Comparison of ENCODE assay signal across 1 fruit fly cellular context in the genomic region with DNA sequence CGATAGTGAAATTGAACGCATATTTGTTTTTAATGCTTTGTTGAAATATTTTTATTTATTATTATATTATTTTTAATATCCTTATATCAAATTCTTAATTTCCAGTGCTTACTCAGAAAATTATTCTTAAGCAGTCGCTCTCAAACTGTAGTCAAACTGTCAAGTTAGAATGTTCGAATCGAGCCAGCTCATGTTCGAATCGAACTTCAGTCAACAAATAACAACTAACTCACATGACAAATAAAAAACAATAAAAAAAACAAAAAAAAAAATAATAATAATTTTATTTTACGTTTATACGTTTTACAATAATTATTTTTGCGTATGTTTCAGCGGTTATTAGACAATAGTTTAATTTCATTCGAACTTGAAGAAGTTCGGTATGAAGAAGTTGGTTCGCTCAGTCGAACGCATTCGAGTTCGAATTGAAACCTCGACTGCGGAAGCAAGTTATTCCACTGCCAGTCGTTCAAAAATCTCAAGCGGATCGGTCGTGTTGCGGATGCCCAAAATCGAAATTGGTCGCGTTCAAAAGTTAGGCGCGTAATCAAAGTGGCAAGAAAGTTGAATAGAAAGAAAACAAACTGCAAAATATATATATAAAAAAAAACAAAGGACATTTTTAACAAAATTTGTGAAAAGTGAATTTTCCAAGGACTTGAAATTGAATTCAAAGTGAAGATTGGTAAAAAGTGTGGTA.
A peak's percentile ranks its signal among the peaks of the same experiment; 100 is the strongest.
TF ChIP-seq lines count a peak whose summit lies in the region.

A gene (plus strand): TSS at position 463 of the 700 bp plus-strand sequence.

TF ChIP-seq in whole organism, embryonic, 481 proteins besides CTCF, POLR2A, EP300 and RAD21 (continued from another document and continues in another):
- TF ChIP-seq psq (GFP tag; optimal IDR thresholded peaks at IDR 0.05; lab: Kevin White, UChicago) (no peak), Vsx1 (GFP tag; optimal IDR thresholded peaks at IDR 0.05; lab: Kevin White, UChicago) (no peak), CG7963 (GFP tag; IDR thresholded peaks at IDR 0.05; lab: Robert Waterston, UW; ENCODE audit: partially characterized antibody) (no peak), pfk (GFP tag; optimal IDR thresholded peaks at IDR 0.05; lab: Kevin White, UChicago) (no peak), Awh (GFP tag; IDR thresholded peaks at IDR 0.05; lab: Robert Waterston, UW) (no peak), Dbx (GFP tag; IDR thresholded peaks at IDR 0.05; lab: Robert Waterston, UW) (no peak), scrt (GFP tag; optimal IDR thresholded peaks at IDR 0.05; lab: Kevin White, UChicago) (no peak), dm (GFP tag; optimal IDR thresholded peaks at IDR 0.05; lab: Kevin White, UChicago) (no peak), CG15601 (tag; optimal IDR thresholded peaks at IDR 0.05; lab: Kevin White, UChicago) (peak; percentile 85), CG9609 (GFP tag; optimal IDR thresholded peaks at IDR 0.05; lab: Kevin White, UChicago) (no peak), CG10979 (tag; optimal IDR thresholded peaks at IDR 0.05; lab: Kevin White, UChicago) (no peak), inv (GFP tag; IDR thresholded peaks at IDR 0.05; lab: Robert Waterston, UW; ENCODE audit: partially characterized antibody) (no peak), hth (optimal IDR thresholded peaks at IDR 0.05; lab: Kevin White, UChicago) (no peak), cg (GFP tag; optimal IDR thresholded peaks at IDR 0.05; lab: Kevin White, UChicago) (no peak), CG6791 (GFP tag; IDR thresholded peaks at IDR 0.05; lab: Robert Waterston, UW; ENCODE audit: partially characterized antibody) (peak; percentile 11; the same call in 1 of the 3 replicates), CG4820 (GFP tag; optimal IDR thresholded peaks at IDR 0.05; lab: Kevin White, UChicago) (no peak), E2f1 (GFP tag; IDR thresholded peaks at IDR 0.05; lab: Robert Waterston, UW) (no peak), CG1233 (GFP tag; optimal IDR thresholded peaks at IDR 0.05; lab: Kevin White, UChicago) (no peak), tx (GFP tag; optimal IDR thresholded peaks at IDR 0.05; lab: Kevin White, UChicago) (no peak), CG12744 (GFP tag; optimal IDR thresholded peaks at IDR 0.05; lab: Kevin White, UChicago) (no peak), CG3163 (GFP tag; optimal IDR thresholded peaks at IDR 0.05; lab: Kevin White, UChicago) (no peak), br (optimal IDR thresholded peaks at IDR 0.05; lab: Kevin White, UChicago) (no peak), wor (GFP tag; IDR thresholded peaks at IDR 0.05; lab: Robert Waterston, UW) (no peak), maf-S (GFP tag; optimal IDR thresholded peaks at IDR 0.05; lab: Kevin White, UChicago) (no peak), sens-2 (GFP tag; IDR thresholded peaks at IDR 0.05; lab: Robert Waterston, UW) (no peak), CG5180 (GFP tag; optimal IDR thresholded peaks at IDR 0.05; lab: Kevin White, UChicago) (peak; percentile 98), Lim3 (GFP tag; IDR thresholded peaks at IDR 0.05; lab: Robert Waterston, UW) (no peak), eve (GFP tag; optimal IDR thresholded peaks at IDR 0.05; lab: Kevin White, UChicago) (peak in 1 of 2 experiments; percentile 1), twi (tag; optimal IDR thresholded peaks at IDR 0.05; lab: Kevin White, UChicago) (no peak), gsb (GFP tag; IDR thresholded peaks at IDR 0.05; lab: Robert Waterston, UW) (no peak), CG18599 (GFP tag; optimal IDR thresholded peaks at IDR 0.05; lab: Kevin White, UChicago) (no peak), Lhr (GFP tag; optimal IDR thresholded peaks at IDR 0.05; lab: Kevin White, UChicago) (no peak), CG15011 (GFP tag; optimal IDR thresholded peaks at IDR 0.05; lab: Kevin White, UChicago) (no peak), kni (GFP tag; optimal IDR thresholded peaks at IDR 0.05; lab: Kevin White, UChicago) (no peak), HmgD (GFP tag; optimal IDR thresholded peaks at IDR 0.05; lab: Kevin White, UChicago) (no peak), chm (GFP tag; IDR thresholded peaks at IDR 0.05; lab: Robert Waterston, UW) (peak; percentile 50; the same call in 1 of the 2 replicates), Pdp1 (GFP tag; optimal IDR thresholded peaks at IDR 0.05; lab: Kevin White, UChicago) (peak in 1 of 2 experiments; percentile 40), CG31365 (tag; optimal IDR thresholded peaks at IDR 0.05; lab: Kevin White, UChicago) (no peak), Gsc (GFP tag; IDR thresholded peaks at IDR 0.05; lab: Robert Waterston, UW) (no peak), CG5245 (GFP tag; optimal IDR thresholded peaks at IDR 0.05; lab: Kevin White, UChicago) (no peak), CG8388 (GFP tag; optimal IDR thresholded peaks at IDR 0.05; lab: Kevin White, UChicago) (no peak), caup (GFP tag; optimal IDR thresholded peaks at IDR 0.05; lab: Kevin White, UChicago; ENCODE audit: severe bottlenecking) (no peak), sens (GFP tag; lab: Kevin White, UChicago) (peak; percentile 73), tll (GFP tag; optimal IDR thresholded peaks at IDR 0.05; lab: Kevin White, UChicago) (no peak), CG11085 (GFP tag; IDR thresholded peaks at IDR 0.05; lab: Robert Waterston, UW) (no peak), pan (optimal IDR thresholded peaks at IDR 0.05; lab: Kevin White, UChicago) (no peak), pan (GFP tag; optimal IDR thresholded peaks at IDR 0.05 in 1 of 2, IDR thresholded peaks at IDR 0.05 in 1 of 2) (no peak), Atf6 (GFP tag; IDR thresholded peaks at IDR 0.05; lab: Robert Waterston, UW) (no peak; the same call in 1 of the 2 replicates), CG15073 (GFP tag; optimal IDR thresholded peaks at IDR 0.05; lab: Kevin White, UChicago) (no peak), dati (GFP tag; IDR thresholded peaks at IDR 0.05; lab: Robert Waterston, UW) (no peak), CG4328 (GFP tag; optimal IDR thresholded peaks at IDR 0.05; lab: Kevin White, UChicago) (no peak), CG30403 (GFP tag; optimal IDR thresholded peaks at IDR 0.05; lab: Kevin White, UChicago) (no peak), hb (GFP tag; IDR thresholded peaks at IDR 0.05; lab: Robert Waterston, UW; ENCODE audit: partially characterized antibody) (no peak), Dip3 (GFP tag; optimal IDR thresholded peaks at IDR 0.05; lab: Kevin White, UChicago) (no peak), CG6175 (GFP tag; IDR thresholded peaks at IDR 0.05; lab: Robert Waterston, UW) (no peak), ci (GFP tag; IDR thresholded peaks at IDR 0.05; lab: Robert Waterston, UW) (peak; percentile 59; the same call in 1 of the 3 replicates), CG14667 (GFP tag; IDR thresholded peaks at IDR 0.05; lab: Robert Waterston, UW) (no peak), CG14710 (tag; optimal IDR thresholded peaks at IDR 0.05; lab: Kevin White, UChicago) (no peak), kay (GFP tag; optimal IDR thresholded peaks at IDR 0.05; lab: Kevin White, UChicago) (no peak), lov (optimal IDR thresholded peaks at IDR 0.05; lab: Kevin White, UChicago) (no peak), lov (GFP tag; IDR thresholded peaks at IDR 0.05; lab: Robert Waterston, UW) (no peak), Elba2 (GFP tag; optimal IDR thresholded peaks at IDR 0.05; lab: Kevin White, UChicago) (no peak), CG11695 (GFP tag; IDR thresholded peaks at IDR 0.05; lab: Robert Waterston, UW) (0 out of 3 replicates have a peak, but pooled peaks have one; percentile 50), CG16813 (GFP tag; IDR thresholded peaks at IDR 0.05; lab: Robert Waterston, UW; ENCODE audit: partially characterized antibody) (no peak), CG18476 (GFP tag; optimal IDR thresholded peaks at IDR 0.05; lab: Kevin White, UChicago) (no peak), BtbVII (GFP tag; optimal IDR thresholded peaks at IDR 0.05; lab: Kevin White, UChicago) (no peak), pzg (GFP tag; optimal IDR thresholded peaks at IDR 0.05; lab: Kevin White, UChicago) (no peak), CG9727 (GFP tag; optimal IDR thresholded peaks at IDR 0.05; lab: Kevin White, UChicago) (no peak), B-H2 (GFP tag; optimal IDR thresholded peaks at IDR 0.05; lab: Kevin White, UChicago) (no peak), sisA (GFP tag; IDR thresholded peaks at IDR 0.05; lab: Robert Waterston, UW) (no peak), vfl (GFP tag; optimal IDR thresholded peaks at IDR 0.05; lab: Kevin White, UChicago) (no peak), HLHmδ (GFP tag; optimal IDR thresholded peaks at IDR 0.05; lab: Kevin White, UChicago) (peak; percentile 37), Kr (GFP tag; optimal IDR thresholded peaks at IDR 0.05; lab: Kevin White, UChicago) (no peak), Jarid2 (GFP tag; optimal IDR thresholded peaks at IDR 0.05; lab: Kevin White, UChicago) (peak; percentile 97), Side (GFP tag; optimal IDR thresholded peaks at IDR 0.05; lab: Kevin White, UChicago) (no peak), Adf1 (GFP tag; IDR thresholded peaks at IDR 0.05; lab: Robert Waterston, UW) (no peak; the same call in 1 of the 2 replicates), Antp (GFP tag; optimal IDR thresholded peaks at IDR 0.05; lab: Kevin White, UChicago) (no peak), CG8290 (GFP tag; optimal IDR thresholded peaks at IDR 0.05; lab: Kevin White, UChicago) (no peak), CG8290 (tag; optimal IDR thresholded peaks at IDR 0.05; lab: Kevin White, UChicago) (peak in 1 of 2 experiments; percentile 29), gcm (GFP tag; optimal IDR thresholded peaks at IDR 0.05; lab: Kevin White, UChicago) (no peak), Eip74EF (GFP tag; optimal IDR thresholded peaks at IDR 0.05; lab: Kevin White, UChicago) (peak in 1 of 2 experiments; percentile 23), CG10654 (GFP tag; optimal IDR thresholded peaks at IDR 0.05; lab: Kevin White, UChicago) (no peak), MTF-1 (GFP tag; optimal IDR thresholded peaks at IDR 0.05; lab: Kevin White, UChicago; ENCODE audit: borderline replicate concordance) (no peak), CG4617 (GFP tag; optimal IDR thresholded peaks at IDR 0.05; lab: Kevin White, UChicago; ENCODE audit: borderline replicate concordance) (no peak), NfI (GFP tag; optimal IDR thresholded peaks at IDR 0.05; lab: Kevin White, UChicago) (no peak), vnd (GFP tag; IDR thresholded peaks at IDR 0.05; lab: Robert Waterston, UW; ENCODE audit: partially characterized antibody) (no peak), grau (tag; optimal IDR thresholded peaks at IDR 0.05; lab: Kevin White, UChicago) (no peak), CG32767 (GFP tag; IDR thresholded peaks at IDR 0.05; lab: Robert Waterston, UW) (no peak), Dll (GFP tag; IDR thresholded peaks at IDR 0.05; lab: Robert Waterston, UW; ENCODE audit: partially characterized antibody) (no peak), lmd (GFP tag; IDR thresholded peaks at IDR 0.05; lab: Robert Waterston, UW) (no peak), CG18764 (GFP tag; optimal IDR thresholded peaks at IDR 0.05; lab: Kevin White, UChicago) (no peak), CG14014 (GFP tag; IDR thresholded peaks at IDR 0.05; lab: Robert Waterston, UW) (no peak), CG14860 (GFP tag; IDR thresholded peaks at IDR 0.05; lab: Robert Waterston, UW; ENCODE audit: partially characterized antibody) (no peak), yki (optimal IDR thresholded peaks at IDR 0.05; lab: Kevin White, UChicago) (no peak), trh (GFP tag; optimal IDR thresholded peaks at IDR 0.05; lab: Kevin White, UChicago) (no peak), az2 (GFP tag; optimal IDR thresholded peaks at IDR 0.05; lab: Kevin White, UChicago) (no peak), CG17612 (GFP tag; IDR thresholded peaks at IDR 0.05; lab: Robert Waterston, UW) (no peak), cas (GFP tag; IDR thresholded peaks at IDR 0.05; lab: Robert Waterston, UW) (no peak), CG8924 (tag; optimal IDR thresholded peaks at IDR 0.05; lab: Kevin White, UChicago) (no peak), Dek (tag; optimal IDR thresholded peaks at IDR 0.05; lab: Kevin White, UChicago) (no peak), CG9797 (GFP tag; optimal IDR thresholded peaks at IDR 0.05; lab: Kevin White, UChicago) (no peak), wdn (GFP tag; IDR thresholded peaks at IDR 0.05; lab: Robert Waterston, UW) (no peak), zf30C (GFP tag; optimal IDR thresholded peaks at IDR 0.05; lab: Kevin White, UChicago) (no peak), HLH3B (GFP tag; IDR thresholded peaks at IDR 0.05; lab: Robert Waterston, UW) (peak; percentile 4; the same call in 1 of the 2 replicates), ranshi (GFP tag; IDR thresholded peaks at IDR 0.05; lab: Robert Waterston, UW) (no peak), esg (GFP tag; conservative IDR thresholded peaks at IDR 0.05; lab: Robert Waterston, UW) (no peak), Poxn (GFP tag; IDR thresholded peaks at IDR 0.05; lab: Robert Waterston, UW) (no peak), CG2120 (GFP tag; optimal IDR thresholded peaks at IDR 0.05; lab: Kevin White, UChicago) (no peak), salm (tag; optimal IDR thresholded peaks at IDR 0.05; lab: Kevin White, UChicago) (no peak), Atf3 (GFP tag; optimal IDR thresholded peaks at IDR 0.05; lab: Kevin White, UChicago) (no peak), CG7556 (GFP tag; optimal IDR thresholded peaks at IDR 0.05; lab: Kevin White, UChicago) (no peak), CG11504 (tag; optimal IDR thresholded peaks at IDR 0.05; lab: Kevin White, UChicago) (peak; percentile 48), CG6654 (GFP tag; optimal IDR thresholded peaks at IDR 0.05; lab: Kevin White, UChicago) (peak; percentile 79), Dref (GFP tag; IDR thresholded peaks at IDR 0.05; lab: Robert Waterston, UW) (no peak), CG13424 (tag; optimal IDR thresholded peaks at IDR 0.05; lab: Kevin White, UChicago) (no peak), prd (optimal IDR thresholded peaks at IDR 0.05; lab: Kevin White, UChicago) (no peak), prd (GFP tag; IDR thresholded peaks at IDR 0.05; lab: Robert Waterston, UW) (no peak), CG15696 (tag; optimal IDR thresholded peaks at IDR 0.05; lab: Kevin White, UChicago) (no peak), Ets97D (GFP tag; optimal IDR thresholded peaks at IDR 0.05; lab: Kevin White, UChicago) (no peak), CG16779 (GFP tag; IDR thresholded peaks at IDR 0.05; lab: Robert Waterston, UW) (no peak), hkb (optimal IDR thresholded peaks at IDR 0.05; lab: Kevin White, UChicago) (no peak), hkb (GFP tag; IDR thresholded peaks at IDR 0.05; lab: Robert Waterston, UW) (no peak), CG10267 (tag; optimal IDR thresholded peaks at IDR 0.05; lab: Kevin White, UChicago) (no peak), ttk (GFP tag; IDR thresholded peaks at IDR 0.05; lab: Robert Waterston, UW) (no peak), sima (GFP tag; optimal IDR thresholded peaks at IDR 0.05; lab: Kevin White, UChicago) (no peak), bcd (GFP tag; optimal IDR thresholded peaks at IDR 0.05; lab: Kevin White, UChicago) (no peak), run (tag; optimal IDR thresholded peaks at IDR 0.05; lab: Kevin White, UChicago) (no peak), CG15514 (GFP tag; optimal IDR thresholded peaks at IDR 0.05; lab: Kevin White, UChicago) (no peak)
